Fruit fly (Drosophila melanogaster) whole organism, prepupa: ENCODE measurements around the gene Polr2A.

Experiments used
- Blimp-1 ChIP-seq: fragments of 200-800 bp; sonication (Bioruptor generic); optimal IDR thresholded peaks from 3 replicates; lab custom pipeline; 2017; ENCODE audit warnings: missing biosample characterization, missing genetic modification characterization, mild to moderate bottlenecking, moderate library complexity, missing genetic modification reagents
- CG10631 ChIP-seq: fragments of 200-800 bp; sonication (Bioruptor generic); optimal IDR thresholded peaks from 2 replicates; lab custom pipeline; 2016; ENCODE audit warnings: missing biosample characterization, missing genetic modification characterization
- CG11294 ChIP-seq: fragments of 200-800 bp; sonication (Bioruptor generic); IDR thresholded peaks from 2 replicates; pipeline ENCODE4 v1.3.6; 2022; ENCODE audit warnings: missing biosample characterization, missing genetic modification characterization
- CG11762 ChIP-seq: fragments of 200-800 bp; sonication (Bioruptor generic); optimal IDR thresholded peaks from 3 replicates; lab custom pipeline; 2016; ENCODE audit warnings: missing biosample characterization, missing genetic modification characterization; ENCODE audit not compliant: insufficient read depth
- CG16779 ChIP-seq: fragments of 200-800 bp; sonication (Bioruptor generic); optimal IDR thresholded peaks from 3 replicates; lab custom pipeline; 2017; ENCODE audit warnings: missing biosample characterization, mild to moderate bottlenecking, missing genetic modification characterization
- CG3032 ChIP-seq: fragments of 200-800 bp; optimal IDR thresholded peaks from 2 replicates; lab custom pipeline; 2019; ENCODE audit warnings: missing biosample characterization, mild to moderate bottlenecking, missing genetic modification characterization, moderate library complexity
- CG32006 ChIP-seq: fragments of 200-800 bp; sonication (Bioruptor generic); optimal IDR thresholded peaks from 3 replicates; lab custom pipeline; 2017; ENCODE audit warnings: missing biosample characterization, mild to moderate bottlenecking, missing genetic modification characterization
- CG34406 ChIP-seq: fragments of 200-800 bp; sonication (Bioruptor generic); optimal IDR thresholded peaks from 3 replicates; lab custom pipeline; 2016; ENCODE audit warnings: missing biosample characterization, missing genetic modification characterization
- CG3919 ChIP-seq: fragments of 200-800 bp; sonication (Bioruptor generic); optimal IDR thresholded peaks from 3 replicates; lab custom pipeline; 2016; ENCODE audit warnings: missing biosample characterization, missing genetic modification characterization
- CG4318 ChIP-seq: fragments of 200-800 bp; sonication (Bioruptor generic); optimal IDR thresholded peaks from 3 replicates; lab custom pipeline; 2017; ENCODE audit warnings: missing biosample characterization, mild to moderate bottlenecking, missing genetic modification characterization
- CG6163 ChIP-seq: fragments of 200-800 bp; sonication (Bioruptor generic); IDR thresholded peaks from 3 replicates; pipeline ENCODE4 v1.3.6; 2022; ENCODE audit warnings: missing biosample characterization, missing genetic modification characterization
- CG6276 ChIP-seq: fragments of 200-800 bp; sonication (Bioruptor generic); optimal IDR thresholded peaks from 2 replicates; lab custom pipeline; 2017; ENCODE audit warnings: missing biosample characterization, mild to moderate bottlenecking, missing genetic modification characterization
- CG6792 ChIP-seq: fragments of 200-800 bp; sonication (Bioruptor generic); optimal IDR thresholded peaks from 3 replicates; lab custom pipeline; 2016; ENCODE audit warnings: missing biosample characterization, missing genetic modification characterization
- CG7368 ChIP-seq: fragments of 200-800 bp; sonication (Bioruptor generic); optimal IDR thresholded peaks from 3 replicates; lab custom pipeline; 2016; ENCODE audit warnings: missing biosample characterization, missing genetic modification characterization
- CG8119 ChIP-seq: fragments of 200-800 bp; sonication (Bioruptor generic); IDR thresholded peaks from 3 replicates; pipeline ENCODE4 v1.3.6; 2022; ENCODE audit warnings: missing biosample characterization, missing genetic modification characterization
- CG8319 ChIP-seq: fragments of 200-800 bp; sonication (Bioruptor generic); optimal IDR thresholded peaks from 3 replicates; lab custom pipeline; 2016; ENCODE audit warnings: missing biosample characterization, missing genetic modification characterization
- CG8632 ChIP-seq: fragments of 200-800 bp; sonication (Bioruptor generic); optimal IDR thresholded peaks from 3 replicates; lab custom pipeline; 2016; ENCODE audit warnings: missing biosample characterization, missing genetic modification characterization
- Eip75B ChIP-seq: fragments of 200-800 bp; sonication (Bioruptor generic); optimal IDR thresholded peaks from 3 replicates; lab custom pipeline; 2016; ENCODE audit warnings: missing biosample characterization, missing genetic modification characterization
- Eip78C ChIP-seq: fragments of 200-800 bp; sonication (Bioruptor generic); peaks from one replicate; lab custom pipeline; 2016; ENCODE audit warnings: missing biosample characterization, missing genetic modification characterization
- Eip93F ChIP-seq: fragments of 200-800 bp; sonication (Bioruptor generic); optimal IDR thresholded peaks from 2 replicates; lab custom pipeline; 2016; ENCODE audit warnings: missing biosample characterization, mild to moderate bottlenecking, missing genetic modification characterization
- Ets96B ChIP-seq: fragments of 200-800 bp; optimal IDR thresholded peaks from 2 replicates; lab custom pipeline; 2019; ENCODE audit warnings: missing biosample characterization, mild to moderate bottlenecking, missing genetic modification characterization, moderate library complexity
- Gug ChIP-seq: fragments of 200-800 bp; sonication (Bioruptor generic); IDR thresholded peaks from 2 replicates; pipeline ENCODE4 v1.3.6; 2022; ENCODE audit warnings: missing biosample characterization, missing genetic modification characterization
- Hr38 ChIP-seq: sonication (Bioruptor generic); optimal IDR thresholded peaks from 2 replicates; lab custom pipeline; 2016; ENCODE audit warnings: missing biosample characterization, missing genetic modification characterization
- Hr39 ChIP-seq: fragments of 200-800 bp; sonication (Bioruptor generic); optimal IDR thresholded peaks from 2 replicates; lab custom pipeline; 2016; ENCODE audit warnings: missing biosample characterization, missing genetic modification characterization
- Hr4 ChIP-seq: fragments of 200-800 bp; sonication (Bioruptor generic); optimal IDR thresholded peaks from 3 replicates; lab custom pipeline; 2016; ENCODE audit warnings: missing biosample characterization, missing genetic modification characterization
- Lpt ChIP-seq: fragments of 200-800 bp; sonication (Bioruptor generic); optimal IDR thresholded peaks from 3 replicates; lab custom pipeline; 2016; ENCODE audit warnings: missing biosample characterization, missing genetic modification characterization
- Met ChIP-seq: fragments of 200-800 bp; sonication (Bioruptor generic); optimal IDR thresholded peaks from 3 replicates; lab custom pipeline; 2016; ENCODE audit warnings: missing biosample characterization, missing genetic modification characterization
- OdsH ChIP-seq: fragments of 200-800 bp; sonication (Bioruptor generic); optimal IDR thresholded peaks from 3 replicates; lab custom pipeline; 2016; ENCODE audit warnings: missing biosample characterization, missing genetic modification characterization
- Smox ChIP-seq: fragments of 200-800 bp; sonication (Bioruptor generic); optimal IDR thresholded peaks from 3 replicates; lab custom pipeline; 2016; ENCODE audit warnings: missing biosample characterization, missing genetic modification characterization
- Sox15 ChIP-seq: fragments of 200-800 bp; sonication (Bioruptor generic); optimal IDR thresholded peaks from 3 replicates; lab custom pipeline; 2016; ENCODE audit warnings: missing biosample characterization, missing genetic modification characterization
- achi ChIP-seq: fragments of 200-800 bp; sonication (Bioruptor generic); optimal IDR thresholded peaks from 3 replicates; lab custom pipeline; 2016; ENCODE audit warnings: missing biosample characterization, missing genetic modification characterization
- acj6 ChIP-seq: fragments of 200-800 bp; sonication (Bioruptor generic); optimal IDR thresholded peaks from 3 replicates; lab custom pipeline; 2016; ENCODE audit warnings: missing biosample characterization, missing genetic modification characterization
- cyc ChIP-seq: fragments of 200-800 bp; sonication (Bioruptor generic); optimal IDR thresholded peaks from 3 replicates; lab custom pipeline; 2016; ENCODE audit warnings: missing biosample characterization, missing genetic modification characterization
- dac ChIP-seq: fragments of 200-800 bp; sonication (Bioruptor generic); optimal IDR thresholded peaks from 2 replicates; lab custom pipeline; 2017; ENCODE audit warnings: missing biosample characterization, mild to moderate bottlenecking, missing genetic modification characterization
- dsx ChIP-seq: fragments of 200-800 bp; optimal IDR thresholded peaks from 3 replicates; lab custom pipeline; 2019; ENCODE audit warnings: missing biosample characterization, mild to moderate bottlenecking, missing genetic modification characterization, moderate library complexity; ENCODE audit not compliant: poor library complexity, severe bottlenecking
- eg ChIP-seq: fragments of 200-800 bp; sonication (Bioruptor generic); IDR thresholded peaks from 3 replicates; pipeline ENCODE4 v1.3.6; 2022; ENCODE audit warnings: missing biosample characterization, missing genetic modification characterization
- esn ChIP-seq: fragments of 200-800 bp; sonication (Bioruptor generic); optimal IDR thresholded peaks from 2 replicates; lab custom pipeline; 2016; ENCODE audit warnings: missing biosample characterization, mild to moderate bottlenecking, missing genetic modification characterization, moderate library complexity
- fkh ChIP-seq: fragments of 200-800 bp; sonication (Bioruptor generic); optimal IDR thresholded peaks from 3 replicates; lab custom pipeline; 2017; ENCODE audit warnings: missing biosample characterization, mild to moderate bottlenecking, missing genetic modification characterization, moderate library complexity
- lz ChIP-seq: fragments of 200-800 bp; sonication (Bioruptor generic); optimal IDR thresholded peaks from 3 replicates; lab custom pipeline; 2016; ENCODE audit warnings: missing biosample characterization, missing genetic modification characterization
- net ChIP-seq: fragments of 200-800 bp; sonication (Bioruptor generic); optimal IDR thresholded peaks from 3 replicates; lab custom pipeline; 2016; ENCODE audit warnings: missing biosample characterization, missing genetic modification characterization
- pdm3 ChIP-seq: fragments of 200-800 bp; sonication (Bioruptor generic); optimal IDR thresholded peaks from 3 replicates; lab custom pipeline; 2016; ENCODE audit warnings: missing biosample characterization, missing genetic modification characterization
- spab ChIP-seq: fragments of 200-800 bp; sonication (Bioruptor generic); optimal IDR thresholded peaks from 2 replicates; lab custom pipeline; 2017; ENCODE audit warnings: missing biosample characterization, mild to moderate bottlenecking, missing genetic modification characterization, missing genetic modification reagents
- svp ChIP-seq: fragments of 200-800 bp; sonication (Bioruptor generic); peaks from one replicate; lab custom pipeline; 2016; ENCODE audit warnings: missing biosample characterization, missing genetic modification characterization
- topi ChIP-seq: fragments of 200-800 bp; sonication (Bioruptor generic); optimal IDR thresholded peaks from 3 replicates; lab custom pipeline; 2016; ENCODE audit warnings: missing biosample characterization, missing genetic modification characterization
- vri ChIP-seq: fragments of 200-800 bp; sonication (Bioruptor generic); optimal IDR thresholded peaks from 3 replicates; lab custom pipeline; 2016; ENCODE audit warnings: missing biosample characterization, mild to moderate bottlenecking, missing genetic modification characterization

Polr2A gene

dm6 chrX:11580200-11580840 is 10.2 kb upstream of the Polr2A start, which contains the start of gene nod (continued):
- TF ChIP-seq CG7368 = peak; percentile 38
- TF ChIP-seq Smox (GFP tag; lab: Kevin White, UChicago) = peak; percentile 46
- peak; percentile 28 for TF ChIP-seq Lpt (GFP tag; lab: Kevin White, UChicago)
- peak; percentile 56 for TF ChIP-seq achi (GFP tag; lab: Kevin White, UChicago)
- TF ChIP-seq CG3032 (tag; lab: Kevin White, UChicago) = peak; percentile 45
- TF ChIP-seq lz (GFP tag; lab: Kevin White, UChicago) = peak; percentile 62
- TF ChIP-seq net (GFP tag; lab: Kevin White, UChicago) = peak; percentile 53
- no peak for TF ChIP-seq Eip93F
- peak; percentile 71 for TF ChIP-seq Hr39 (GFP tag; lab: Kevin White, UChicago)
- TF ChIP-seq Ets96B (tag; lab: Kevin White, UChicago) = peak; percentile 6
- peak; percentile 27 for TF ChIP-seq dac (GFP tag; lab: Kevin White, UChicago)
- no peak for TF ChIP-seq CG8119
- TF ChIP-seq Met (GFP tag; lab: Kevin White, UChicago) = no peak
- TF ChIP-seq pdm3 (GFP tag; lab: Kevin White, UChicago) = peak; percentile 71
- TF ChIP-seq fkh = peak; percentile 46
- no peak for TF ChIP-seq Hr38 (GFP tag; lab: Kevin White, UChicago)
- peak; percentile 65 for TF ChIP-seq esn

dm6 chrX:11578841-11579240 is 8.7 kb upstream of the Polr2A start:
- TF ChIP-seq Eip78C (GFP tag; lab: Kevin White, UChicago) = peak; percentile 31
- TF ChIP-seq svp (GFP tag; lab: Kevin White, UChicago) = no peak
- TF ChIP-seq CG3919 = no peak
- no peak for TF ChIP-seq CG4318 (GFP tag; lab: Kevin White, UChicago)
- no peak for TF ChIP-seq CG10631 (GFP tag; lab: Kevin White, UChicago)
- no peak for TF ChIP-seq CG34406 (GFP tag; lab: Kevin White, UChicago)
- 0 out of 3 replicates have a peak, but pooled peaks have one; percentile 19 for TF ChIP-seq eg

- TF ChIP-seq dac (GFP tag; lab: Kevin White, UChicago) (peak; percentile 44), Lpt (GFP tag; lab: Kevin White, UChicago) (peak; percentile 49), acj6 (peak; percentile 71), cyc (GFP tag; lab: Kevin White, UChicago) (peak; percentile 65), Hr39 (GFP tag; lab: Kevin White, UChicago) (peak; percentile 64), CG11294 (peak; percentile 58), CG6276 (GFP tag; lab: Kevin White, UChicago) (no peak), dsx (GFP tag; lab: Kevin White, UChicago) (peak; percentile 52), CG6792 (GFP tag; lab: Kevin White, UChicago) (peak; percentile 58), eg (peak; percentile 62; the same call in 2 of the 3 replicates), CG16779 (tag; lab: Kevin White, UChicago) (no peak), CG10631 (GFP tag; lab: Kevin White, UChicago) (peak; percentile 69), Eip93F (no peak), Gug (GFP tag; lab: Robert Waterston, UW) (peak; percentile 32; the same call in 1 of the 2 replicates), Blimp-1 (GFP tag; lab: Kevin White, UChicago) (no peak), CG8319 (GFP tag; lab: Kevin White, UChicago) (no peak), topi (GFP tag; lab: Kevin White, UChicago) (peak; percentile 57), CG32006 (peak; percentile 74), vri (GFP tag; lab: Kevin White, UChicago) (no peak), CG11762 (GFP tag; lab: Kevin White, UChicago) (peak; percentile 13), Met (GFP tag; lab: Kevin White, UChicago) (no peak), CG8632 (GFP tag; lab: Kevin White, UChicago) (peak; percentile 29), CG8119 (0 out of 3 replicates have a peak, but pooled peaks have one; percentile 53), CG4318 (GFP tag; lab: Kevin White, UChicago) (no peak), fkh (peak; percentile 77), Sox15 (peak; percentile 50), Ets96B (tag; lab: Kevin White, UChicago) (peak; percentile 64), CG3032 (tag; lab: Kevin White, UChicago) (peak; percentile 77), CG6163 (GFP tag; lab: Robert Waterston, UW) (peak; percentile 66), Eip75B (peak; percentile 65), Hr38 (GFP tag; lab: Kevin White, UChicago) (no peak), OdsH (GFP tag; lab: Kevin White, UChicago) (peak; percentile 74), CG7368 (peak; percentile 49), spab (GFP tag; lab: Kevin White, UChicago) (no peak), Hr4 (GFP tag; lab: Kevin White, UChicago) (peak; percentile 63)
Observed at dm6 chrX:11576540-11576939, 6.4 kb upstream of the Polr2A start, which contains the start of gene CG11695. CG11695 (plus strand) TSS chrX:11576883.
